Fruit fly (Drosophila melanogaster): Measurements from ENCODE around the gene CG8675.

Gene CG8675

DNA sequence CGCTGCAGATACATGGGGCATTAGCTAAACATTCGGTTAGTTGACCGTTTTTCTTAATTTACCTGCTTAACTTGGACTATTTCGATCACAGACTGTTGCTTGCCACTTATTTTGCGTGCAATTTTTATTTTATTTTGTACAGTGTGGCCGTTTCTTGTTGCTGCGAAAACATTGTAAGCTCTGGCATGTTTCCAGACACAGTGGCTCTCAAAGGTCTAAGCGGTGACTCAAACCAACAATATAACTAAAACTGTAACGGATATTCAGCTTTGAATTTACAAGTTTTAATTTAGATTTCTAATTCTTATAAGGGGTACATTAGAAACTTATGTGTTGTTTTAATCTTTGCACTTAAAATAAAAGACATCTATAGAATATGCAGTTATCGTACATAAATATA is at the start of gene CG8675:
Gene CG8675, minus strand, starts transcription at position 177 of the 400 bp plus-strand sequence.
- TF ChIP-seq Dll (optimal IDR thresholded peaks at IDR 0.05) = no peak
- TF ChIP-seq CG8478 (optimal IDR thresholded peaks at IDR 0.05) = no peak
- no peak for TF ChIP-seq pan (optimal IDR thresholded peaks at IDR 0.05)
- TF ChIP-seq EcR (GFP tag; optimal IDR thresholded peaks at IDR 0.05) = no peak
- no peak for TF ChIP-seq psq (optimal IDR thresholded peaks at IDR 0.05)
- TF ChIP-seq usp (GFP tag; optimal IDR thresholded peaks at IDR 0.05) = no peak

DNA sequence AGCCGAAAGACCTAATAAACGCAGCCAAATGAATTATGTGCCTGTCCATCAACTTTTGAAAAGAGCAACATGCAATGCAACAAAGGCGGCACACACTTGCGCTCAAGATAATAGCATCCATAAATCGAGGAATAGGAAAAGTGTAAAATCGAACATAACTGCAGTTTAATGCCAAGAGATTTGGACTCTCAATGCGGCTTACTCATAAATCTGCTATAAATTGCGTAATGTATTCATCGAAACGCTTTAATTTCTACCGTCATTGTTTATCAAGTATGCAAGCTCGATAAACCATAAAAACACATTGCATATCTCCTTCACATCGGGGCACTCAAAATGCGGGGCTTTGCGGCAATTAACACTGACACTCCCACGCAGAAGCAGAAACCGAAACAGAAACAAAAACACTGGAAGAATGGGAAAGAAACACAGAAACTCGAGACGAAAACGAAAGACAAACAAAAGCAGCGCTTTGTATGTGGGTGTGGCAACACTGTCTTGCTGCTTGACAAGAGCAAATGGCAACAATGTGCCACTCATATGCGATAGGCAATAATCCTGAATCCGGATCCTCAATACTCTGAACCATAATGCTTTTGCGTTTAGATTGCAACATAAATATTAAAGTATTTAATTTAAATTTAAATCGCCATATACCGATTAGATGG is 48.8 kb upstream of the CG8675 start:
- TF ChIP-seq pan (optimal IDR thresholded peaks at IDR 0.05) (no peak), CG8478 (optimal IDR thresholded peaks at IDR 0.05) (no peak)

DNA sequence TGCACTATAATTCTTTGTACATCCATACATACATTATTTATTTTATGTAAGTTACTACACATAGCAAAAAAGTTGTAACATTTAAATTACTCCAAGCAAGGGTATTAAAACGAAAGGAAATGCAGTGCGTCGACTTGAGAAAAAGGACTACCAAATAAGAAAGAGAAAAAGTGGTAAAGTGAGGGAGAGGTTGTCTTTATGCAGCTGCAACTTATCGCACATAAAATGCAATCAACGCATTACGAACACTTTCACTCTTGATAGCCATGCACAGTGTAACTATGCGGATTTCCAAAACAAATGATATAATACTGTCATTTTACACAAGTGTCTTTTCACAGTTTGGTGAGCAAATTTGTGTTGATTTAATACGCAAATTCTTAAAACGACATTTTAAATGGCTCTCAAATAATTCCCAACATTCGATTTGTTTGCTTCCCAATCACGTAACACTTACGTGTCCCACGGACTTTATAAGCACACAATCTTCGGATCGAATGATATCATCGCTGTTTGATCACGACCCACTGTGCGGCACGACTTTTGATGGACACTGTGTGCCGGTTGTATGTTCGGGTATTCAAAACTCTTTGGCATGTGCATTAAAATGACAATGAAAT is 47.9 kb upstream of the CG8675 start:
- TF ChIP-seq EcR (GFP tag; optimal IDR thresholded peaks at IDR 0.05) (no peak), pan (optimal IDR thresholded peaks at IDR 0.05) (no peak), CG8478 (optimal IDR thresholded peaks at IDR 0.05) (no peak), psq (optimal IDR thresholded peaks at IDR 0.05) (no peak), usp (GFP tag; optimal IDR thresholded peaks at IDR 0.05) (no peak), Dll (optimal IDR thresholded peaks at IDR 0.05) (no peak)

DNA sequence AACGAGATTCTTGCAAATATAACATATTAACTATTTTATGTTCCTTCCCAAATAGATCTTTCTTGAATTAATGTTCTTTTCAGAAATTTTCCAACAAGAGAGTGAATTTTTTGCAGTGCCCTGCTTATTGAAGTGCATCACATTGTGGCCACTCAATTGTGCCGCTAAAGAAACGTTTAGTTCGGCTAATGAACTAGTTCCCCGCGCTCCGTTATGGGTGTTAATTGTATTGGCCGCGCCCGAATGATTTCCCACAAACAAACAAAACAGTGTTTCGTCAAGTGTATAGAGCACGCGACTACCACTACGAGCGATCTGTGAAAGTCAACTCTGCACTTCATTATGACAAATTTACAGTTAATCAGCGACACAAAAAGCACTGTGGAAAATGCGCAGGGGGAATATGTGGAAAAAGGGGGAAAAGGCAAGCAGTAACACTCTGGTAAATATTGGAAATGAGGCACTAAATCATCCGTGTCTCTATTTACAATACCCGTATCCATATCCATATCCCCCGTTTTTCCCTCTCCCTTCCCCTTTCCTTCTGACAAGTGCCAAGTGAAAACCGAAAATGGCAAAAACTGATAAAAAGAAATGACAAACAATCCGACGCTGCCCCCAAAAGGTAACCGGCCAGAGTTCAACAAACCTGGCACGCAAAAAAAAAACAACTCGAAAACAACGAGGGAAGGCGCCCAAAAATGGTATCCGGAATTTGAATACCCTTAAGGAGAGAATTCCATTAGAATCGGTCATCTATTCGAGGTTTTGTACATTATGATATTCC is 47.2 kb upstream of the CG8675 start:
- peak in 1 of 2 experiments; percentile 27 for TF ChIP-seq EcR (GFP tag; optimal IDR thresholded peaks at IDR 0.05)
- no peak for TF ChIP-seq pan (optimal IDR thresholded peaks at IDR 0.05)

DNA sequence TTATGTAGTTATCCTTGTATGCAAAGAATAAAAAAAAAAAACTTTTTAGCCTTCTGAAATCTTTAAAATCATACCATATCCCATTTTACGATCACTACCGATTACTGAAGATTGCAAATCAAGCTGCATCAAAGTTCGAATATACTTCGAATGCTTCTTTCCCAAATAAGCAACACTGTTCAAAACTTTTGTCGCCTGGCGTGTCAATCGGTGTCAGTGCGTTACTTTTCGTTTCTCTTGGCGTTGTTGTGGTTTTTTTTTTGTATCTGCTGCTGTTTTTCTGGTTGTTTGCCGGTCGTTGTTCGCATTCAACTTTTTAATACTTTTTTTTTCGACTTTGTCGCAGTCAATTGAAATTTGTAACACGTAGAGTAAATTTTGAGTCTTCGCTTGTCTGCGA is 45.7 kb upstream of the CG8675 start:
- TF ChIP-seq pan (optimal IDR thresholded peaks at IDR 0.05) = no peak
- TF ChIP-seq EcR (GFP tag; optimal IDR thresholded peaks at IDR 0.05) = no peak
- no peak for TF ChIP-seq Dll (optimal IDR thresholded peaks at IDR 0.05)
- TF ChIP-seq CG8478 (optimal IDR thresholded peaks at IDR 0.05) = no peak
- TF ChIP-seq usp (GFP tag; optimal IDR thresholded peaks at IDR 0.05) = no peak
- TF ChIP-seq psq (optimal IDR thresholded peaks at IDR 0.05) = no peak

DNA sequence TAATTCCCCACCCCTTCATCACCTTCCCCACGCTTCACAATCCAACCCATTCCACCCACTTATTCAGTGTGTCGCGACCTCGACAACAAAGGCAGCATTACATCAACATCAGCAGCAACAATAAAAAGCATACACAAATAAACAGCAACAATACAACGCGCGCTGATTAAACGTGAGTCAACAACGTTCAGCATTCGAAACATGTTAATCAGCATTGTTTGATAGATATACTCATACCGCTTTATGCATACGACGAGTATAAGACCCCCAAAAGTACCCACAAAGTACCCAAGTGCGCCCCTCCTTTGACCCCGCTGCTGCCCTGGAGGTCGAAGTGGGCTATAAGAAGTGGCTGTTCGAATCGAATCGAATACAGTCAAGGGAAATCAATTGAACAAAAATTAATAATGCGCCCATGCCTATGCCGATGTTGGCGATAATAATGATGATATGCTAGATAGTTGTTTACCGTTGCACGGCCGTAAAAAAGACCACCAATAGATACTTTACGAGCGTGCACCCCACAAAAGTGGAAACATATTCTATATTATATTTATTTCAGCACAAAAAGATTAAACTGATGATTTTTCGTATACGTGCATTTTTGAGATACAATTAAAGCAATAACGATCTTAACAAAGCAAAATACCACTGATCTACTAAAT is 45.0 kb upstream of the CG8675 start:
- TF ChIP-seq CG8478 (optimal IDR thresholded peaks at IDR 0.05) (no peak), usp (GFP tag; optimal IDR thresholded peaks at IDR 0.05) (no peak), Dll (optimal IDR thresholded peaks at IDR 0.05) (no peak)

DNA sequence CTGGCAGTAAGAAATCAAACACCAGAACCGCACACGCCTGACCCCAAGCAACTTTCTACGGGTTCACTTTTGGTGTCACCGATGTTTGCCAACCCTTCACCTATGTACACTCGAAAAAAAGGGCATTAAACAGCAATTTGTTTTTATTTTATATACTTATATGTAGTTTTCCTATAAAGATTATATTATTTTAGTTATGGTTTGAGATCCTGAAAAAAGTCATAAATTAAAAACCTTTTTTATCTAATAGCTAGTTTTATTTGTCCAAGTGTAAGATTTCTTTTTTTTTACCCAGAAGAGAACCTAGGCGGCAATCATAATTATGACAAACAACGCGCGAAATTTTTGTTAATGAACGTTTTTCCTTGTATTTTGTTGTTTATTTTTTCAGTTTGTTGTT is 44.1 kb upstream of the CG8675 start:
- TF ChIP-seq usp (GFP tag; optimal IDR thresholded peaks at IDR 0.05) (no peak), Dll (optimal IDR thresholded peaks at IDR 0.05) (no peak), CG8478 (optimal IDR thresholded peaks at IDR 0.05) (no peak), EcR (GFP tag; optimal IDR thresholded peaks at IDR 0.05) (no peak), psq (optimal IDR thresholded peaks at IDR 0.05) (no peak), pan (optimal IDR thresholded peaks at IDR 0.05) (no peak)

DNA sequence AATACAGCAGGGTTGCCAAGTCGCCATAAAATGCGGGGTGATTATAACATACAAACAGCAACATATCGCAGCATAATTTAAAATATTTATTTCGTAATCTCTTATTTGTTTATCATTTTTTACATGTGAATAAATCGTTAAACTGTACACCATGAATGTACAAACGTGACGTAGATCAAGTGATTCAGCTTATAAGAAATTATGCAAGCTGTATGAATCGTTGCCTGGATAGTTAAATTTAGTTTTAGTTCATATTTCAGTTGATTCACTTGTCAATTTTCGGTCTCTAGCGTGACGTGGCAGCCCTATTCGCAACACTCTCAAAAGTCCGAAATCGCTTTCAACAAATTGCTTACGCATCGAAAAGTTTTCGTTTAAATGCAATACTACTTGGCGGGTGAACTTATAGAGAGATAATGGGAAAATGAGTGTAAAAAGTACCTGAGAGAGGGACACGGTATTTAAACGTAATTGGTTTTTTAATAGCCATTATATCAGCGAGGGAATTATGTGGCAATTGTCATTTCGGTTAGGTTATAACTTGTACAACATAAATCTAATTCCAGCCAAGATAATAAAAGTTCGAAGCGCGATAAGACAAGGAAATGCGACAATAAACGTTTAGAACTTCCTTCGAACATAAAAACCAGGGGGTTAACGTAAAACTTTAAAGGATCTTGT is 42.9 kb upstream of the CG8675 start:
- TF ChIP-seq CG8478 (optimal IDR thresholded peaks at IDR 0.05) (no peak), psq (optimal IDR thresholded peaks at IDR 0.05) (no peak), Dll (optimal IDR thresholded peaks at IDR 0.05) (no peak), usp (GFP tag; optimal IDR thresholded peaks at IDR 0.05) (no peak), EcR (GFP tag; optimal IDR thresholded peaks at IDR 0.05) (no peak), pan (optimal IDR thresholded peaks at IDR 0.05) (no peak)

DNA sequence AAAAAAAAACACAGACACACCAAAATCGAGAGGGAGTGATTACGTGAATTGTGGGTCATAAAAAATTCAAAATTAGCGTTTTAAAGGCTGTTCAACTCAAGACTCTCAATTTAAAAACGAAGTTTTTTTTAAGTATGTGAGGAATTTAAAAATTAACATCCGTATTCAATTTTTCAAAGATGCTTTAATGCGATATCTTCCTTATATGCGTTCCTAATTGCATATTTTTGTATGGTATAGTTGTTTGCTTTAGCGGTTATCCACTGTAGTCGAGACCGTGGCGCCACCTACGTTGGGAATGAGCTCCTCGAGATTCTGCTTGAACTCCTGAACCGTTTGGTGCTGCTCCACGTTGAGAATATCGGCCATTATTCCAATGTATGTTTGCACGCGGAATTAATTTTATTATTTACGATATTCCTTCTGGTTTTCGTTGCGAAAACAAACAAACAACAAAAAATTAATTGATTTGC is 41.7 kb upstream of the CG8675 start:
- TF ChIP-seq usp (GFP tag; optimal IDR thresholded peaks at IDR 0.05) (no peak), psq (optimal IDR thresholded peaks at IDR 0.05) (no peak), pan (optimal IDR thresholded peaks at IDR 0.05) (no peak), Dll (optimal IDR thresholded peaks at IDR 0.05) (no peak), EcR (GFP tag; optimal IDR thresholded peaks at IDR 0.05) (no peak)

DNA sequence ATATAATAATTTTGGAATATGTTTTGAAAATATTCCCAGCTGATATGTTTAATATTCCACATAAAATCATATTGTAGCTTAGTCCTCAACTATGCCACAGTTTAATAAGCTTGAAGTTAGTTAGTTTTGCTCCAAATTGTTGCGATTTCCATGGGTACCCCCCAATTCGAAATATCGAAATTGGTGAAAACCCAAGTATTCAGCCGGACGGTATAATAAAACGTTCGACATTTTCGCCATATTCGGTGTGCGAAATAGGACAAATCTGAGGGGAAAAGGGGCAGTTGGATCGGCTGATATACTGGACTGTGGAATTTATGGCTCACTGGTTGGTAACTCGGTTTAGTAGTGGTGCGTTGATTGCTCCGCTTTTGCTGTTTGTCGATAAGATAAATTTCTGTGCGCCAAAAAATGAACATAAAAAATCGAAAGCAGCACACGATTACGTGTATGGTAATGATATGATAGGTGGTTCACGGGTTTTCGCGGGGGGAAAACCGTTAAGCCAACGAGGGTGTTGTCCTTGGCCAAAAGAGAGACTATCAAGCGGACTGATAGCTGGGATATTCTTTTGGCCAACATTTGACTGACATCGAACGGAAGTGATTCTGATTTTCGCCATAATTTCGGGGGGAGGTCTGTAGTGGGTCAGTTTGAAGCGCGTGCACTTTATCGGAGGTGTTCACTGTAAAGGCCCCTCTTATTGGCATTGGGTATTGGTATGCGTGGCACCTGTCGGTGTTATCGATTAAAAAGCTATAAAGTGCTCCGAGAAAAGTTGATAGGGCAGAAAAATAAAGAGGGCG is 41.1 kb upstream of the CG8675 start:
- TF ChIP-seq Dll (optimal IDR thresholded peaks at IDR 0.05) (no peak), psq (optimal IDR thresholded peaks at IDR 0.05) (no peak), pan (optimal IDR thresholded peaks at IDR 0.05) (no peak), EcR (GFP tag; optimal IDR thresholded peaks at IDR 0.05) (no peak), CG8478 (optimal IDR thresholded peaks at IDR 0.05) (no peak), usp (GFP tag; optimal IDR thresholded peaks at IDR 0.05) (no peak)

DNA sequence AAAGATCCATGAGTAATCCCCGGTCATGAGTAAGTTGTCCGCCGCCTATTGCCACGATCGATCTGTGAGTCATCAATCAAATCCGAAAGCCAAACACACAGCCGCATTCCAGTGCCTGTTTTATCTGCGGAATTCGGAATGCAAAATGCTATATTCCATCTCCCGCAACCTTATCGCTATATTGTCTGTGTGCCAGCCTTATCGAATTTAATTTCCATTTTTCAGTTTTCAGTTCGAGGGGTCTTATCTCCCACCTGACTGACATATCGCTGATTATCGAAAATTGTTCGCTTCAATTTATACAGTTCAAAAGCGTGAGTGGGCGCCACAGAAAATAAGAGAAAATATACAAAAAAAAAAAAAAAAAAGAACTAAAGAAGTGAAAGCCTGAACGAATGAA is 39.9 kb upstream of the CG8675 start:
- TF ChIP-seq pan (optimal IDR thresholded peaks at IDR 0.05) (no peak), EcR (GFP tag; optimal IDR thresholded peaks at IDR 0.05) (no peak), CG8478 (optimal IDR thresholded peaks at IDR 0.05) (no peak), usp (GFP tag; optimal IDR thresholded peaks at IDR 0.05) (no peak), Dll (optimal IDR thresholded peaks at IDR 0.05) (no peak), psq (optimal IDR thresholded peaks at IDR 0.05) (no peak)
